Worm (Caenorhabditis elegans) whole organism, L4 larva: ENCODE data around the gene nhr-286.

Source experiments
- F10B5.3 ChIP-seq: sonication (generic microtip); optimal IDR thresholded peaks from 2 replicates; lab custom pipeline; 2016; ENCODE audit warnings: mild to moderate bottlenecking, missing genetic modification characterization, missing compliant biosample characterization
- dmd-9 ChIP-seq: fragments of 200-800 bp; sonication (Bioruptor generic); IDR thresholded peaks from 2 replicates; pipeline ENCODE4 v1.3.6; 2022; ENCODE audit warnings: missing genetic modification reagents, missing genetic modification characterization, missing compliant biosample characterization
- egl-27 ChIP-seq: sonication (generic microtip); optimal IDR thresholded peaks from 3 replicates; lab custom pipeline; 2017; ENCODE audit warnings: missing biosample characterization, missing genetic modification reagents, missing genetic modification characterization
- egl-43 ChIP-seq: fragments of 200-800 bp; sonication (Bioruptor generic); IDR thresholded peaks from 2 replicates; pipeline ENCODE4 v1.3.6; 2022; ENCODE audit warnings: missing genetic modification reagents, missing genetic modification characterization, missing compliant biosample characterization
- fos-1 ChIP-seq: fragments of 150-350 bp; optimal IDR thresholded peaks from 2 replicates; lab custom pipeline; 2014; ENCODE audit warnings: missing biosample characterization, missing genetic modification characterization
- hmg-1.1 ChIP-seq: fragments of 200-800 bp; sonication (Bioruptor generic); IDR thresholded peaks from 2 replicates; pipeline ENCODE4 v1.3.6; 2022; ENCODE audit warnings: missing genetic modification reagents, missing genetic modification characterization, missing compliant biosample characterization
- lir-3 ChIP-seq: sonication (generic microtip); optimal IDR thresholded peaks from 2 replicates; lab custom pipeline; 2016; ENCODE audit warnings: mild to moderate bottlenecking, missing genetic modification characterization, missing compliant biosample characterization
- mdl-1 ChIP-seq, 2 experiments: fragments of 150-350 bp in 1 of 2; sonication (generic microtip) in 1 of 2; optimal IDR thresholded peaks; 2 replicates each; lab custom pipeline; 2014 to 2017; ENCODE audit warnings: missing biosample characterization in 2 of 2, missing genetic modification characterization in 2 of 2
- mep-1 ChIP-seq: fragments of 150-350 bp; sonication (generic microtip); optimal IDR thresholded peaks from 3 replicates; lab custom pipeline; 2014; ENCODE audit warnings: missing biosample characterization, missing genetic modification characterization
- nhr-25 ChIP-seq: sonication (generic microtip); optimal IDR thresholded peaks from 2 replicates; lab custom pipeline; 2017; ENCODE audit warnings: missing genetic modification characterization, mild to moderate bottlenecking, missing compliant biosample characterization, antibody characterized with exemption, moderate library complexity, borderline replicate concordance; ENCODE audit not compliant: insufficient read depth
- nhr-77 ChIP-seq: fragments of 150-350 bp; optimal IDR thresholded peaks from 2 replicates; lab custom pipeline; 2014; ENCODE audit warnings: missing biosample characterization, missing genetic modification characterization
- pqm-1 ChIP-seq: sonication (generic microtip); optimal IDR thresholded peaks from 2 replicates; lab custom pipeline; 2017; ENCODE audit warnings: missing biosample characterization, missing genetic modification characterization
- tag-97 ChIP-seq: fragments of 200-800 bp; sonication (Bioruptor generic); IDR thresholded peaks from 2 replicates; pipeline ENCODE4 v1.3.6; 2022; ENCODE audit warnings: missing genetic modification characterization, missing compliant biosample characterization
- unc-39 ChIP-seq: sonication (generic microtip); optimal IDR thresholded peaks from 2 replicates; lab custom pipeline; 2017; ENCODE audit warnings: missing biosample characterization, missing genetic modification characterization

- TF ChIP-seq dmd-9 (no peak), unc-39 (tag; lab: Kevin White, UChicago) (no peak), pqm-1 (no peak), egl-27 (no peak), mdl-1 (tag; optimal IDR thresholded peaks at IDR 0.05; lab: Kevin White, UChicago) (no peak), fos-1 (no peak), F10B5.3 (no peak), nhr-25 (tag; lab: Kevin White, UChicago) (no peak), tag-97 (no peak), nhr-77 (tag; lab: Kevin White, UChicago) (no peak), egl-43 (GFP tag; lab: Robert Waterston, UW) (no peak), lir-3 (tag; lab: Kevin White, UChicago) (no peak), mep-1 (tag; lab: Kevin White, UChicago) (no peak), hmg-1.1 (GFP tag; lab: Robert Waterston, UW) (no peak)
Observed at ce11 chrV:7051133-7051765, 40.2 kb downstream of the nhr-286 start, which contains the start of the genes tofu-2 and spig-1.
